Worm (Caenorhabditis elegans) whole organism, L4/young adult: ENCODE measurements around the gene C45G9.15.

Source experiments
- W03F9.2 ChIP-seq: fragments of 150-350 bp; optimal IDR thresholded peaks from 2 replicates; lab custom pipeline; 2014; ENCODE audit warnings: missing biosample characterization, missing genetic modification characterization
- dao-5 ChIP-seq: sonication (generic microtip); optimal IDR thresholded peaks from 2 replicates; lab custom pipeline; 2016; ENCODE audit warnings: missing genotype, missing genetic modification characterization, moderate library complexity, missing compliant biosample characterization
- him-1 ChIP-seq: sonication (generic microtip); optimal IDR thresholded peaks from 2 replicates; lab custom pipeline; 2016; ENCODE audit warnings: missing genotype, missing genetic modification reagents, missing genetic modification characterization, missing compliant biosample characterization

ce11 chrIII:5092345-5092744 lies 40.5 kb upstream of the C45G9.15 start:
- TF ChIP-seq him-1 (tag; lab: Kevin White, UChicago) = no peak
- no peak for TF ChIP-seq dao-5 (tag; lab: Kevin White, UChicago)
- TF ChIP-seq W03F9.2 = no peak
